Worm (Caenorhabditis elegans): Measurements from ENCODE around the gene Y43F8C.11.
"Not testable (repeated sequence)": the region's sequence is repeated elsewhere in the genome, so short reads cannot be mapped to it uniquely, and the experiment has no call there.

The Y43F8C.11 gene

DNA sequence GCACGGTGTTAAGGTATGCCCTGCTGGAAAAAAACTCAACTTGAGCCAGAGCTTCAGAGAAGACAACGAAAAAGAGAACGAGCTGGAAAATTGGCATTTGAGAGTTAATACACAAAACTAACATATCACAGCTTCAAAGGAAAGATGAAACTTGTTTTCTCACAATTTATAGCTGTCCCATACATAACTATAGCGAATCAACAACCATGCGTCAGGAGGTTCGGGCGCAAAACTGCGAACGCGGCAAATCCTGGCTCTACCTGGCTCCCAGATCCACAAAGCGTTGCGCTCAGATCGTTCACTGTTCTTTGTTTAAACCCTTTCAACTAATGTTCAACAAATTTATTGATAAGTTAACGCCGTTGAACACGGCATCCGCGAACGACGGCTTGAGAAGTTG is 41.6 kb downstream of the Y43F8C.11 start, which contains the start of gene Y43F8C.23:
TSS of gene Y43F8C.23 (minus strand) at position 101 of the 400 bp plus-strand sequence.
- TF ChIP-seq mep-1 (tag; optimal IDR thresholded peaks at IDR 0.05); zip-4 (GFP tag; optimal IDR thresholded peaks at IDR 0.05); mef-2 (tag; optimal IDR thresholded peaks at IDR 0.05): not testable (repeated sequence)

DNA sequence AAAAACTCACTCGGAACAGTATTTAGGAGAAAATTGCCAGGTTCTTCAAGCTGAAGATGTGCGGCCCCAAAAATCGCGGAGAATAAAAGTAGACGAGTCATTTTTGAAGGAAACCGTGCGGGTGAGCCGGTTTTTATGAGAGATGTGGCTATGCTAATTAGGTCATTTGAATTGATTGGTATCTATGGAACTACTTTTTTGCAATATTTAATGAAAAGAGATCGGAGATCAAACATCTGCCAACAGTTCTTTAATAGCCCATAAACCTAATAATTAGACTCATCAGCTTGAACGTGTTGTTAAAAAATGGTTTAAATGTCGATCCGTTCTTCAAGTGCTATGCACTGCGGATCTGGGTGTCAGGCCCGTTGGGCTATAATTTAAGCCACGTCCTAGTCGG is 45.4 kb downstream of the Y43F8C.11 start, which contains the start of gene Y43F8C.16:
TSS of gene Y43F8C.16 (minus strand) at position 101 of the 400 bp plus-strand sequence.
- TF ChIP-seq nhr-20 (tag; optimal IDR thresholded peaks at IDR 0.05) (no peak), isw-1 (GFP tag; IDR thresholded peaks at IDR 0.05) (no peak)

DNA sequence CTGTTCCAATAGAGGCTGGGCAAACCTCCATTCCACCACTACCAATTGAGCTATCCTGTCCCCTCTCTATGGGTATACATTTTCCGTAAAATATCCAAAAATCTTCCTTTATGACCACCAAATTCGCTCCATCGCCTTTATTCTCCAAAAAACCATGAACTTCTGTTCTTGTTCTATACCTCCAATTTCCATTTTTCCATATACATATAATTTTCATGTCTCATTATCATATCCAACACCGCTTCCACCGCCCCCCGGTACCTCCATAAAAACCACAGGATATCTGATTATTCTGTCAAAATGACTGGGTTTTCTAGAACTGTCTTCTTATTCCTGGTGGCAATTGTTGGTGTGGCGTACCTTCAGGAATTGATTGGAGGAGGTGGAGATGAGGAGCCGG is 45.8 kb downstream of the Y43F8C.11 start, which contains the start of gene Y43F8C.17:
TSS of gene Y43F8C.17 (plus strand) at position 301 of the 400 bp plus-strand sequence.
- TF ChIP-seq Y116A8C.19 (tag; optimal IDR thresholded peaks at IDR 0.05; ENCODE audit: borderline replicate concordance), result no peak
- TF ChIP-seq tbx-2 (tag; optimal IDR thresholded peaks at IDR 0.05), result no peak
- no peak for TF ChIP-seq nhr-77 (tag; optimal IDR thresholded peaks at IDR 0.05)
- TF ChIP-seq unc-62 (GFP tag; optimal IDR thresholded peaks at IDR 0.05), result no peak
- no peak for TF ChIP-seq lin-39 (tag; optimal IDR thresholded peaks at IDR 0.05)
- TF ChIP-seq nhr-85 (tag), result no peak
- TF ChIP-seq C34B4.2 (tag; optimal IDR thresholded peaks at IDR 0.05), result no peak
- TF ChIP-seq pax-3 (tag; optimal IDR thresholded peaks at IDR 0.05), result no peak
- TF ChIP-seq snpc-4 (tag; optimal IDR thresholded peaks at IDR 0.05), result no peak
- no peak for TF ChIP-seq unc-130 (tag; optimal IDR thresholded peaks at IDR 0.05)
- TF ChIP-seq lsy-2 (tag; optimal IDR thresholded peaks at IDR 0.05), result no peak

DNA sequence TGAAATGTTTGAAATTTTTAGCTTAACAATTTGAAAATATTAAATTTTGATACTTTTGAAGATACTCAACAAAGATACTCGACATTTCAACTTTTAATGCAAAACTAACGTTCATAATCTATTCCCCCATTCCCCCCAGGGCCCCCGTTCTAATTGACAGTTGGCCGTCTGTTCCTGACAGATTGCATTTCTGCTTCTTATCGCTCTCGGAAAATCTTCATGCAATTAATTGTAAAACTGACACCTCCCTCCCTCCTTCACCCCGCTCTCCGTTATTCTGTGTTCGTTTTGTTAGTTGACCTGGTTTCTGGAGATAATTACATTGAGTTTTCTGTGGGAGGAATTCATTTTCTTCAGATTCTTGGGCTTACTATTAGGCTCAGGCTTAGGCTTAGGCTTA is 47.9 kb downstream of the Y43F8C.11 start:
- TF ChIP-seq lin-39 (tag; optimal IDR thresholded peaks at IDR 0.05) (no peak), ceh-82 (tag; optimal IDR thresholded peaks at IDR 0.05) (no peak), ceh-90 (tag; optimal IDR thresholded peaks at IDR 0.05) (no peak), irx-1 (tag; optimal IDR thresholded peaks at IDR 0.05) (no peak)

DNA sequence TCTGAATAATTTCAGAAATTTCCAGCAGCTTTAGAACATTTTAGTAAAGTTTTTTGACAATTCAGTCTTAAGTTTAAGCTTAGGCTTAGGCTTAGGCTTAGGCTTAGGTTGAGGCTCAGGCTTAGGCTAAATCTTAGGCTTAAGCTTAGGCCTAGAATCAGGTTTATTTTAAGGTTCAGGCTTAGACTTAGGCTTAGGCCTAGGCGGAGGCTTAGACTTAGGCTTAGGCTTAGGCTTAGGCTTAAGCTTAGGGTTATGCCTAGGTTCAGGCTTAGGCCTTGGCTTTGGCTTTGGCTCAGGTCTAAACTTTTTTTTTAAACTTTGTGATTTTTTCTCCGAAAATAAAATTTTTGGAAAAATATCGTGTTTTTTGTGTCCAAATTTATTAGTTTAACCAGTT is 48.6 kb downstream of the Y43F8C.11 start:
- TF ChIP-seq nhr-47 (tag; optimal IDR thresholded peaks at IDR 0.05) (no peak), lin-35 (GFP tag; optimal IDR thresholded peaks at IDR 0.05) (no peak), efl-1 (optimal IDR thresholded peaks at IDR 0.05) (no peak), efl-1 (GFP tag; optimal IDR thresholded peaks at IDR 0.05 in 1 of 2) (no peak), elt-2 (tag; optimal IDR thresholded peaks at IDR 0.05) (no peak), tlp-1 (tag; optimal IDR thresholded peaks at IDR 0.05) (no peak), vab-15 (tag; optimal IDR thresholded peaks at IDR 0.05) (no peak), irx-1 (tag; optimal IDR thresholded peaks at IDR 0.05) (no peak), nhr-12 (tag; optimal IDR thresholded peaks at IDR 0.05) (no peak), isw-1 (GFP tag; IDR thresholded peaks at IDR 0.05) (no peak), snu-23 (GFP tag; optimal IDR thresholded peaks at IDR 0.05) (no peak), lin-39 (tag; optimal IDR thresholded peaks at IDR 0.05) (no peak), ets-5 (GFP tag; IDR thresholded peaks at IDR 0.05) (no peak), elt-3 (tag; optimal IDR thresholded peaks at IDR 0.05) (no peak)

DNA sequence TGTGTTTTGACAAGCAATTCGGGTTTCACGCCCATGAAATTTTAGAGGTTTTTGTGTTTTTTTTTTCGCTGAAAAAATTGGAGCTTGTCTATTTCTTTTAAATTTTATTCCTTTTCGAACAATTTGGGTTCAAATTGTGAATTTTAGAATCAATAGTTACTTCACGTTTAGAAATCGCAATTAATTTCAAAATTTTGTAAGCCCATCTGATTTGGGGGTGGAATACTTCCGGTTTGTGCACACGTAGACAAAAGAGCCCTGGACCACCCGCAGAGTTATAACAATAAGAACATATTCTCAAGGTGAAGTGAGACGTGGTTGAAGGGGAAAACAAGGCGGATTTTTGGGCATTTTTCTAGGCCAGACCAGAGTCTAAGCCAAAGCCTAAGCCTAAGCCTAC is 49.2 kb downstream of the Y43F8C.11 start, which contains the start of gene Y116F11A.6:
TSS of gene Y116F11A.6 (plus strand) at position 301 of the 400 bp plus-strand sequence.
- no peak for TF ChIP-seq mef-2 (tag; optimal IDR thresholded peaks at IDR 0.05)
- TF ChIP-seq sup-37 (GFP tag; optimal IDR thresholded peaks at IDR 0.05), result no peak
- TF ChIP-seq skn-1 (tag; optimal IDR thresholded peaks at IDR 0.05), result no peak
- TF ChIP-seq pax-3 (tag; optimal IDR thresholded peaks at IDR 0.05), result no peak
- TF ChIP-seq nhr-11 (tag; optimal IDR thresholded peaks at IDR 0.05), result no peak
- no peak for TF ChIP-seq vab-15 (tag; optimal IDR thresholded peaks at IDR 0.05)
- TF ChIP-seq mab-9 (GFP tag; IDR thresholded peaks at IDR 0.05), result no peak
- no peak for TF ChIP-seq elt-2 (tag; optimal IDR thresholded peaks at IDR 0.05)
- no peak for TF ChIP-seq lin-35 (GFP tag; optimal IDR thresholded peaks at IDR 0.05)
- TF ChIP-seq Y116A8C.19 (tag; optimal IDR thresholded peaks at IDR 0.05; ENCODE audit: borderline replicate concordance), result no peak
- no peak for TF ChIP-seq lin-13 (GFP tag; optimal IDR thresholded peaks at IDR 0.05)
- no peak for TF ChIP-seq irx-1 (tag; optimal IDR thresholded peaks at IDR 0.05)
- no peak for TF ChIP-seq isw-1 (GFP tag; IDR thresholded peaks at IDR 0.05)

Measured in whole organism, L1 larva.